Fruit fly (Drosophila melanogaster) whole organism, embryonic: ENCODE results near the gene CG5644.

Experiments used
- Abd-B ChIP-seq: fragments of 200-800 bp; sonication (Bioruptor generic); optimal IDR thresholded peaks from 2 replicates; lab custom pipeline; 2018; ENCODE audit warnings: missing biosample characterization, mild to moderate bottlenecking, missing genetic modification characterization, moderate library complexity
- CG10565 ChIP-seq: fragments of 200-800 bp; sonication (Bioruptor generic); optimal IDR thresholded peaks from 3 replicates; lab custom pipeline; 2016; ENCODE audit warnings: missing biosample characterization, mild to moderate bottlenecking, missing genetic modification characterization
- CG10959 ChIP-seq: fragments of 200-800 bp; sonication (Bioruptor generic); IDR thresholded peaks from 2 replicates; pipeline ENCODE4 v1.3.6; 2022; ENCODE audit warnings: missing biosample characterization, missing genetic modification characterization
- CG11093 ChIP-seq: fragments of 200-800 bp; sonication (Bioruptor generic); IDR thresholded peaks from 3 replicates; pipeline ENCODE4 v1.3.6; 2022; ENCODE audit warnings: missing biosample characterization, missing genetic modification characterization
- CG11696 ChIP-seq: fragments of 200-800 bp; sonication (Bioruptor generic); IDR thresholded peaks from 2 replicates; pipeline ENCODE4 v1.3.6; 2022; ENCODE audit warnings: missing biosample characterization, missing genetic modification characterization
- CG12219 ChIP-seq: fragments of 200-800 bp; sonication (Bioruptor generic); optimal IDR thresholded peaks from 3 replicates; lab custom pipeline; 2018; ENCODE audit warnings: missing biosample characterization, mild to moderate bottlenecking, missing genetic modification characterization
- CG14965 ChIP-seq: fragments of 200-800 bp; sonication (Bioruptor generic); optimal IDR thresholded peaks from 2 replicates; lab custom pipeline; 2016; ENCODE audit warnings: missing biosample characterization, missing genetic modification characterization, borderline replicate concordance
- CG1602 ChIP-seq: fragments of 200-800 bp; sonication (Bioruptor generic); optimal IDR thresholded peaks from 3 replicates; lab custom pipeline; 2016; ENCODE audit warnings: missing biosample characterization, missing genetic modification characterization
- CG16813 ChIP-seq: fragments of 200-800 bp; sonication (Bioruptor generic); IDR thresholded peaks from 3 replicates; pipeline ENCODE4 v1.3.6; 2022; ENCODE audit warnings: missing biosample characterization, missing genetic modification characterization; ENCODE audit not compliant: partially characterized antibody
- CG16863 ChIP-seq: fragments of 200-800 bp; sonication (Bioruptor generic); optimal IDR thresholded peaks from 3 replicates; lab custom pipeline; 2016; ENCODE audit warnings: missing biosample characterization, missing genetic modification characterization
- CG2120 ChIP-seq: fragments of 200-800 bp; sonication (Bioruptor generic); optimal IDR thresholded peaks from 3 replicates; lab custom pipeline; 2016; ENCODE audit warnings: missing biosample characterization, missing genetic modification characterization
- CG2875 ChIP-seq: fragments of 200-800 bp; sonication (Bioruptor generic); optimal IDR thresholded peaks from 2 replicates; lab custom pipeline; 2017; ENCODE audit warnings: missing biosample characterization, mild to moderate bottlenecking, missing genetic modification characterization, missing genetic modification reagents
- CG3163 ChIP-seq: fragments of 200-800 bp; sonication (Bioruptor generic); optimal IDR thresholded peaks from 3 replicates; lab custom pipeline; 2016; ENCODE audit warnings: missing biosample characterization, missing genetic modification characterization
- CG33557 ChIP-seq: fragments of 200-800 bp; sonication (Bioruptor generic); optimal IDR thresholded peaks from 2 replicates; lab custom pipeline; 2019; ENCODE audit warnings: missing biosample characterization, mild to moderate bottlenecking, missing genetic modification characterization, moderate library complexity
- CG4360 ChIP-seq: fragments of 200-800 bp; sonication (Bioruptor generic); IDR thresholded peaks from 2 replicates; pipeline ENCODE4 v1.3.6; 2022; ENCODE audit warnings: missing biosample characterization, missing genetic modification characterization
- CG6272 ChIP-seq: fragments of 200-800 bp; sonication (Bioruptor generic); IDR thresholded peaks from 2 replicates; pipeline ENCODE4 v1.3.6; 2022; ENCODE audit warnings: missing biosample characterization, missing genetic modification characterization
- CG6654 ChIP-seq: fragments of 200-800 bp; sonication (Bioruptor generic); optimal IDR thresholded peaks from 2 replicates; lab custom pipeline; 2017; ENCODE audit warnings: missing biosample characterization, mild to moderate bottlenecking, missing genetic modification characterization
- CG7556 ChIP-seq: fragments of 200-800 bp; sonication (Bioruptor generic); optimal IDR thresholded peaks from 2 replicates; lab custom pipeline; 2017; ENCODE audit warnings: missing biosample characterization, mild to moderate bottlenecking, missing genetic modification characterization
- CG7963 ChIP-seq: fragments of 200-800 bp; sonication (Bioruptor generic); IDR thresholded peaks from 3 replicates; pipeline ENCODE4 v1.3.6; 2022; ENCODE audit warnings: missing biosample characterization, missing genetic modification characterization; ENCODE audit not compliant: partially characterized antibody
- CG8290 ChIP-seq, 3 experiments: fragments of 200-800 bp; sonication (Bioruptor generic); optimal IDR thresholded peaks; 2 replicates each; lab custom pipeline; 2016 to 2019; ENCODE audit warnings: missing biosample characterization in 3 of 3, missing genetic modification characterization in 3 of 3, mild to moderate bottlenecking in 2 of 3, moderate library complexity in 1 of 3
- CG8359 ChIP-seq: fragments of 200-800 bp; sonication (Bioruptor generic); optimal IDR thresholded peaks from 2 replicates; lab custom pipeline; 2017; ENCODE audit warnings: missing biosample characterization, mild to moderate bottlenecking, missing genetic modification characterization, borderline replicate concordance
- CG9215 ChIP-seq: fragments of 200-800 bp; sonication (Bioruptor generic); IDR thresholded peaks from 2 replicates; pipeline ENCODE4 v1.3.6; 2022; ENCODE audit warnings: missing biosample characterization, missing genetic modification characterization
- D19B ChIP-seq: fragments of 200-800 bp; sonication (Bioruptor generic); optimal IDR thresholded peaks from 2 replicates; lab custom pipeline; 2017; ENCODE audit warnings: missing biosample characterization, mild to moderate bottlenecking, missing genetic modification characterization
- Gug ChIP-seq: fragments of 200-800 bp; sonication (Bioruptor generic); IDR thresholded peaks from 4 replicates; pipeline ENCODE4 v1.3.6; 2022; ENCODE audit warnings: missing biosample characterization, missing genetic modification characterization
- MBD-R2 ChIP-seq: fragments of 200-800 bp; sonication (Bioruptor generic); IDR thresholded peaks from 2 replicates; pipeline ENCODE4 v1.3.6; 2022; ENCODE audit warnings: missing biosample characterization, missing genetic modification characterization
- Opbp ChIP-seq: fragments of 200-800 bp; sonication (Bioruptor generic); IDR thresholded peaks from 3 replicates; pipeline ENCODE4 v1.3.6; 2022; ENCODE audit warnings: missing biosample characterization, missing genetic modification characterization; ENCODE audit not compliant: partially characterized antibody
- Spps ChIP-seq: fragments of 200-800 bp; sonication (Bioruptor generic); optimal IDR thresholded peaks from 2 replicates; lab custom pipeline; 2018; ENCODE audit warnings: missing biosample characterization, mild to moderate bottlenecking, missing genetic modification characterization
- Tbp ChIP-seq: fragments of >200 bp; optimal IDR thresholded peaks from 2 replicates; lab custom pipeline; 2018; ENCODE audit warnings: missing biosample characterization, missing genetic modification characterization
- Trl ChIP-seq, 3 experiments: fragments of >200 bp in 2 of 3; fragments of 200-800 bp in 1 of 3; sonication (Bioruptor generic) in 1 of 3; optimal IDR thresholded peaks; 2 replicates in 1 of 3; 3 replicates in 2 of 3; lab custom pipeline; 2016 to 2017; ENCODE audit warnings: missing biosample characterization in 1 of 3, missing genetic modification characterization in 1 of 3
- Xrp1 ChIP-seq: fragments of 200-800 bp; sonication (Bioruptor generic); IDR thresholded peaks from 2 replicates; pipeline ENCODE4 v1.3.6; 2022; ENCODE audit warnings: missing biosample characterization, missing genetic modification characterization
- chif ChIP-seq, 2 experiments: fragments of 200-800 bp; sonication (Bioruptor generic); optimal IDR thresholded peaks; 3 replicates each; lab custom pipeline; 2016; ENCODE audit warnings: missing biosample characterization in 2 of 2, missing genetic modification characterization in 2 of 2
- dan ChIP-seq: fragments of 200-800 bp; sonication (Bioruptor generic); IDR thresholded peaks from 2 replicates; pipeline ENCODE4 v1.3.6; 2022; ENCODE audit warnings: missing biosample characterization, missing genetic modification characterization
- dimm ChIP-seq: fragments of 200-800 bp; sonication (Bioruptor generic); IDR thresholded peaks from 2 replicates; pipeline ENCODE4 v1.3.6; 2022; ENCODE audit warnings: missing biosample characterization, missing genetic modification characterization
- fd102C ChIP-seq: fragments of 200-800 bp; sonication (Bioruptor generic); optimal IDR thresholded peaks from 2 replicates; lab custom pipeline; 2018; ENCODE audit warnings: missing biosample characterization, mild to moderate bottlenecking, missing genetic modification characterization, moderate library complexity
- h ChIP-seq: fragments of >200 bp; optimal IDR thresholded peaks from 2 replicates; lab custom pipeline; 2017
- ind ChIP-seq: fragments of 200-800 bp; sonication (Bioruptor generic); optimal IDR thresholded peaks from 3 replicates; lab custom pipeline; 2016; ENCODE audit warnings: missing biosample characterization, missing genetic modification characterization
- ken ChIP-seq: fragments of 200-800 bp; sonication (Bioruptor generic); IDR thresholded peaks from 3 replicates; pipeline ENCODE4 v1.3.6; 2022; ENCODE audit warnings: missing biosample characterization, missing genetic modification characterization
- lilli ChIP-seq: fragments of 200-800 bp; sonication (Bioruptor generic); optimal IDR thresholded peaks from 3 replicates; lab custom pipeline; 2016; ENCODE audit warnings: missing biosample characterization, missing genetic modification characterization
- lola ChIP-seq, 3 experiments: fragments of >200 bp in 2 of 3; fragments of 200-800 bp in 1 of 3; sonication (Bioruptor generic) in 1 of 3; optimal IDR thresholded peaks; 2 replicates each; lab custom pipeline; 2017 to 2019; ENCODE audit warnings: missing biosample characterization in 3 of 3, missing genetic modification characterization in 3 of 3, mild to moderate bottlenecking in 1 of 3, moderate library complexity in 1 of 3
- pb ChIP-seq: fragments of 200-800 bp; sonication (Bioruptor generic); optimal IDR thresholded peaks from 3 replicates; lab custom pipeline; 2016; ENCODE audit warnings: missing biosample characterization, missing genetic modification characterization
- pho ChIP-seq: fragments of 200-800 bp; sonication (Bioruptor generic); optimal IDR thresholded peaks from 2 replicates; lab custom pipeline; 2016; ENCODE audit warnings: missing biosample characterization, missing genetic modification characterization
- sc ChIP-seq, 3 experiments: fragments of >200 bp in 2 of 3; fragments of 200-800 bp in 1 of 3; sonication (Bioruptor generic) in 1 of 3; optimal IDR thresholded peaks; 2 replicates in 2 of 3; 3 replicates in 1 of 3; lab custom pipeline; 2017; ENCODE audit warnings: mild to moderate bottlenecking in 1 of 3, missing biosample characterization in 1 of 3, missing genetic modification characterization in 1 of 3, missing genetic modification reagents in 1 of 3
- sim ChIP-seq: fragments of 200-800 bp; sonication (Bioruptor generic); IDR thresholded peaks from 2 replicates; pipeline ENCODE4 v1.3.6; 2022; ENCODE audit warnings: missing biosample characterization, missing genetic modification characterization
- slbo ChIP-seq: fragments of 200-800 bp; sonication (Bioruptor generic); IDR thresholded peaks from 2 replicates; pipeline ENCODE4 v1.3.6; 2022; ENCODE audit warnings: missing biosample characterization, missing genetic modification characterization
- twi ChIP-seq: fragments of 200-800 bp; optimal IDR thresholded peaks from 2 replicates; lab custom pipeline; 2019; ENCODE audit warnings: missing biosample characterization, mild to moderate bottlenecking, missing genetic modification characterization, moderate library complexity
- unpg ChIP-seq: fragments of 200-800 bp; sonication (Bioruptor generic); optimal IDR thresholded peaks from 3 replicates; lab custom pipeline; 2018; ENCODE audit warnings: missing biosample characterization, mild to moderate bottlenecking, missing genetic modification characterization, moderate library complexity
- wdn ChIP-seq: fragments of 200-800 bp; sonication (Bioruptor generic); IDR thresholded peaks from 2 replicates; pipeline ENCODE4 v1.3.6; 2022; ENCODE audit warnings: missing biosample characterization, missing genetic modification characterization
- yki ChIP-seq: fragments of >200 bp; optimal IDR thresholded peaks from 3 replicates; lab custom pipeline; 2018

CG5644 gene

dm6 chr3L:8996173-8996767 is 16.6 kb upstream of the CG5644 start (continued):
- TF ChIP-seq wdn (GFP tag; lab: Robert Waterston, UW) (peak; percentile 28; the same call in 1 of the 2 replicates), ken (GFP tag; lab: Robert Waterston, UW) (peak; percentile 82; the same call in 2 of the 3 replicates), Gug (peak; percentile 55; the same call in 2 of the 4 replicates), CG6654 (GFP tag; lab: Kevin White, UChicago) (peak; percentile 24), sc (optimal IDR thresholded peaks at IDR 0.05; lab: Kevin White, UChicago) (no peak), sc (GFP tag; optimal IDR thresholded peaks at IDR 0.05; lab: Kevin White, UChicago) (peak; percentile 57), Trl (optimal IDR thresholded peaks at IDR 0.05; lab: Kevin White, UChicago) (no peak), Trl (GFP tag; optimal IDR thresholded peaks at IDR 0.05; lab: Kevin White, UChicago) (peak; percentile 33), fd102C (GFP tag; lab: Kevin White, UChicago) (no peak), dan (GFP tag; lab: Robert Waterston, UW) (no peak), CG4360 (no peak), CG10565 (no peak), CG2120 (GFP tag; lab: Kevin White, UChicago) (peak; percentile 72), CG2875 (peak; percentile 34), CG11696 (GFP tag; lab: Robert Waterston, UW) (peak; percentile 50; the same call in 1 of the 2 replicates), unpg (GFP tag; lab: Kevin White, UChicago) (peak; percentile 64), CG1602 (GFP tag; lab: Kevin White, UChicago) (peak; percentile 63), slbo (peak; percentile 66), Abd-B (GFP tag; lab: Kevin White, UChicago) (peak; percentile 58), Tbp (no peak), CG8290 (GFP tag; optimal IDR thresholded peaks at IDR 0.05; lab: Kevin White, UChicago) (no peak), CG8290 (tag; optimal IDR thresholded peaks at IDR 0.05; lab: Kevin White, UChicago) (no peak), CG3163 (GFP tag; lab: Kevin White, UChicago) (no peak), CG10959 (GFP tag; lab: Robert Waterston, UW) (0 out of 2 replicates have a peak, but pooled peaks have one; percentile 39), ind (GFP tag; lab: Kevin White, UChicago) (peak; percentile 68), yki (lab: Kevin White, UChicago) (no peak), D19B (GFP tag; lab: Kevin White, UChicago) (peak; percentile 19), twi (peak; percentile 6), sim (0 out of 2 replicates have a peak, but pooled peaks have one; percentile 30), pho (GFP tag; lab: Kevin White, UChicago) (peak; percentile 52), Xrp1 (GFP tag; lab: Robert Waterston, UW) (peak; percentile 77), CG6272 (GFP tag; lab: Robert Waterston, UW) (0 out of 2 replicates have a peak, but pooled peaks have one; percentile 42), lilli (GFP tag; lab: Kevin White, UChicago) (peak; percentile 68), lola (GFP tag; optimal IDR thresholded peaks at IDR 0.05; lab: Kevin White, UChicago) (peak in 1 of 3 experiments; percentile 37), CG14965 (no peak), MBD-R2 (GFP tag; lab: Robert Waterston, UW) (peak; percentile 51; the same call in 1 of the 2 replicates), CG33557 (GFP tag; lab: Kevin White, UChicago) (no peak), CG7963 (GFP tag; lab: Robert Waterston, UW) (no peak), h (lab: Kevin White, UChicago) (no peak), CG16813 (GFP tag; lab: Robert Waterston, UW) (no peak), CG8359 (GFP tag; lab: Kevin White, UChicago) (peak; percentile 15), CG7556 (peak; percentile 30), CG12219 (GFP tag; lab: Kevin White, UChicago) (peak; percentile 35), CG11093 (GFP tag; lab: Robert Waterston, UW) (peak; percentile 68; the same call in 2 of the 3 replicates), CG9215 (GFP tag; lab: Robert Waterston, UW) (no peak), CG16863 (peak; percentile 45), dimm (GFP tag; lab: Robert Waterston, UW) (peak; percentile 51; the same call in 1 of the 2 replicates), chif (GFP tag; optimal IDR thresholded peaks at IDR 0.05; lab: Kevin White, UChicago) (peak; percentile 20 to 62), pb (GFP tag; lab: Kevin White, UChicago) (no peak), Opbp (GFP tag; lab: Robert Waterston, UW) (no peak), Spps (tag; lab: Kevin White, UChicago) (peak; percentile 31)
